Fruit fly (Drosophila melanogaster) whole organism, embryonic: ENCODE measurements around the gene CG8149.

ENCODE experiments used
- Atf6 ChIP-seq: fragments of 200-800 bp; sonication (Bioruptor generic); IDR thresholded peaks from 2 replicates; pipeline ENCODE4 v1.3.6; 2022; ENCODE audit warnings: missing biosample characterization, missing genetic modification characterization
- BEAF-32 ChIP-seq: fragments of 200-800 bp; sonication (Bioruptor generic); optimal IDR thresholded peaks from 3 replicates; lab custom pipeline; 2017; ENCODE audit warnings: missing biosample characterization, missing genetic modification characterization, mild to moderate bottlenecking, moderate library complexity, missing genetic modification reagents
- Blimp-1 ChIP-seq: fragments of 200-800 bp; sonication (Bioruptor generic); optimal IDR thresholded peaks from 3 replicates; lab custom pipeline; 2018; ENCODE audit warnings: missing biosample characterization, missing genetic modification characterization, mild to moderate bottlenecking, moderate library complexity, missing genetic modification reagents
- CG11695 ChIP-seq: fragments of 200-800 bp; sonication (Bioruptor generic); IDR thresholded peaks from 3 replicates; pipeline ENCODE4 v1.3.6; 2022; ENCODE audit warnings: missing biosample characterization, missing genetic modification characterization
- CG11696 ChIP-seq: fragments of 200-800 bp; sonication (Bioruptor generic); IDR thresholded peaks from 2 replicates; pipeline ENCODE4 v1.3.6; 2022; ENCODE audit warnings: missing biosample characterization, missing genetic modification characterization
- CG13296 ChIP-seq: fragments of 200-800 bp; sonication (Bioruptor generic); optimal IDR thresholded peaks from 3 replicates; lab custom pipeline; 2018; ENCODE audit warnings: missing biosample characterization, mild to moderate bottlenecking, missing genetic modification characterization
- CG13894 ChIP-seq: fragments of 200-800 bp; sonication (Bioruptor generic); optimal IDR thresholded peaks from 3 replicates; lab custom pipeline; 2018; ENCODE audit warnings: missing biosample characterization, mild to moderate bottlenecking, missing genetic modification characterization, moderate library complexity
- CG14710 ChIP-seq: fragments of 200-800 bp; sonication (Bioruptor generic); optimal IDR thresholded peaks from 3 replicates; lab custom pipeline; 2019; ENCODE audit warnings: missing biosample characterization, mild to moderate bottlenecking, missing genetic modification characterization, moderate library complexity
- CG17186 ChIP-seq: fragments of 200-800 bp; sonication (Bioruptor generic); optimal IDR thresholded peaks from 3 replicates; lab custom pipeline; 2017; ENCODE audit warnings: missing biosample characterization, missing genetic modification reagents, missing genetic modification characterization
- CG17361 ChIP-seq: fragments of 200-800 bp; sonication (Bioruptor generic); IDR thresholded peaks from 3 replicates; pipeline ENCODE4 v1.3.6; 2022; ENCODE audit warnings: missing biosample characterization, missing genetic modification characterization
- CG17612 ChIP-seq: fragments of 200-800 bp; sonication (Bioruptor generic); IDR thresholded peaks from 2 replicates; pipeline ENCODE4 v1.3.6; 2022; ENCODE audit warnings: missing biosample characterization, missing genetic modification characterization
- CG18599 ChIP-seq: fragments of 200-800 bp; sonication (Bioruptor generic); optimal IDR thresholded peaks from 3 replicates; lab custom pipeline; 2017; ENCODE audit warnings: missing biosample characterization, missing genetic modification characterization, mild to moderate bottlenecking, moderate library complexity, missing genetic modification reagents
- CG31224 ChIP-seq: fragments of 200-800 bp; sonication (Bioruptor generic); IDR thresholded peaks from 2 replicates; pipeline ENCODE4 v1.3.6; 2022; ENCODE audit warnings: missing biosample characterization, missing genetic modification characterization
- CG43689 ChIP-seq: fragments of 200-800 bp; sonication (Bioruptor generic); IDR thresholded peaks from 2 replicates; pipeline ENCODE4 v1.3.6; 2022; ENCODE audit warnings: missing biosample characterization, missing genetic modification characterization
- CG7357 ChIP-seq: fragments of 200-800 bp; sonication (Bioruptor generic); IDR thresholded peaks from 3 replicates; pipeline ENCODE4 v1.3.6; 2022; ENCODE audit warnings: missing biosample characterization, missing genetic modification characterization
- CG7963 ChIP-seq: fragments of 200-800 bp; sonication (Bioruptor generic); IDR thresholded peaks from 3 replicates; pipeline ENCODE4 v1.3.6; 2022; ENCODE audit warnings: missing biosample characterization, missing genetic modification characterization; ENCODE audit not compliant: partially characterized antibody
- CG8924 ChIP-seq: fragments of 200-800 bp; optimal IDR thresholded peaks from 3 replicates; lab custom pipeline; 2019; ENCODE audit warnings: missing biosample characterization, mild to moderate bottlenecking, missing genetic modification characterization, moderate library complexity
- CG9876 ChIP-seq: fragments of 200-800 bp; sonication (Bioruptor generic); optimal IDR thresholded peaks from 2 replicates; lab custom pipeline; 2016; ENCODE audit warnings: missing biosample characterization, missing genetic modification characterization
- Dad ChIP-seq: fragments of 200-800 bp; sonication (Bioruptor generic); optimal IDR thresholded peaks from 3 replicates; lab custom pipeline; 2016; ENCODE audit warnings: missing biosample characterization, missing genetic modification characterization
- Dip3 ChIP-seq: fragments of 200-800 bp; sonication (Bioruptor generic); optimal IDR thresholded peaks from 3 replicates; lab custom pipeline; 2016; ENCODE audit warnings: missing biosample characterization, missing genetic modification characterization
- Dp ChIP-seq: fragments of 200-800 bp; sonication (Bioruptor generic); optimal IDR thresholded peaks from 2 replicates; lab custom pipeline; 2018; ENCODE audit warnings: missing biosample characterization, mild to moderate bottlenecking, missing genetic modification characterization, moderate library complexity
- Eip74EF ChIP-seq, 2 experiments: fragments of 200-800 bp in 1 of 2; fragments of >200 bp in 1 of 2; sonication (Bioruptor generic) in 1 of 2; optimal IDR thresholded peaks; 2 replicates each; lab custom pipeline; 2017 to 2019; ENCODE audit warnings: missing biosample characterization in 2 of 2, missing genetic modification characterization in 2 of 2, mild to moderate bottlenecking in 1 of 2, moderate library complexity in 1 of 2
- HLH3B ChIP-seq: fragments of 200-800 bp; sonication (Bioruptor generic); IDR thresholded peaks from 2 replicates; pipeline ENCODE4 v1.3.6; 2022; ENCODE audit warnings: missing biosample characterization, missing genetic modification characterization
- Hr3 ChIP-seq: fragments of 200-800 bp; sonication (Bioruptor generic); optimal IDR thresholded peaks from 3 replicates; lab custom pipeline; 2016; ENCODE audit warnings: missing biosample characterization, missing genetic modification characterization
- Myb ChIP-seq: fragments of 200-800 bp; sonication (Bioruptor generic); optimal IDR thresholded peaks from 2 replicates; lab custom pipeline; 2016; ENCODE audit warnings: missing biosample characterization, missing genetic modification characterization
- Oli ChIP-seq: fragments of 200-800 bp; sonication (Bioruptor generic); optimal IDR thresholded peaks from 2 replicates; lab custom pipeline; 2018; ENCODE audit warnings: missing biosample characterization, mild to moderate bottlenecking, missing genetic modification characterization, moderate library complexity
- Sin3A ChIP-seq: fragments of >200 bp; optimal IDR thresholded peaks from 2 replicates; lab custom pipeline; 2018
- Six4 ChIP-seq: fragments of 200-800 bp; sonication (Bioruptor generic); optimal IDR thresholded peaks from 2 replicates; lab custom pipeline; 2016; ENCODE audit warnings: missing biosample characterization, missing genetic modification characterization
- Sox100B ChIP-seq: fragments of 200-800 bp; sonication (Bioruptor generic); optimal IDR thresholded peaks from 3 replicates; lab custom pipeline; 2018; ENCODE audit warnings: missing biosample characterization, mild to moderate bottlenecking, missing genetic modification characterization
- amos ChIP-seq: fragments of 200-800 bp; sonication (Bioruptor generic); IDR thresholded peaks from 2 replicates; pipeline ENCODE4 v1.3.6; 2022; ENCODE audit warnings: missing biosample characterization, missing genetic modification characterization; ENCODE audit not compliant: partially characterized antibody
- aop ChIP-seq: fragments of 200-800 bp; sonication (Bioruptor generic); IDR thresholded peaks from 2 replicates; pipeline ENCODE4 v1.3.6; 2022; ENCODE audit warnings: missing biosample characterization, missing genetic modification characterization
- bab2 ChIP-seq: fragments of 200-800 bp; sonication (Bioruptor generic); optimal IDR thresholded peaks from 2 replicates; lab custom pipeline; 2016; ENCODE audit warnings: missing biosample characterization, missing genetic modification characterization
- br ChIP-seq: fragments of >200 bp; optimal IDR thresholded peaks from 2 replicates; lab custom pipeline; 2017
- cad ChIP-seq: fragments of >200 bp; optimal IDR thresholded peaks from 2 replicates; lab custom pipeline; 2017; ENCODE audit warnings: missing biosample characterization, missing genetic modification characterization
- chif ChIP-seq, 2 experiments: fragments of 200-800 bp; sonication (Bioruptor generic); optimal IDR thresholded peaks; 3 replicates each; lab custom pipeline; 2016; ENCODE audit warnings: missing biosample characterization in 2 of 2, missing genetic modification characterization in 2 of 2
- chn ChIP-seq: fragments of 200-800 bp; sonication (Bioruptor generic); optimal IDR thresholded peaks from 2 replicates; lab custom pipeline; 2016; ENCODE audit warnings: missing biosample characterization, missing genetic modification characterization
- dmrt99B ChIP-seq: fragments of 200-800 bp; sonication (Bioruptor generic); optimal IDR thresholded peaks from 2 replicates; lab custom pipeline; 2018; ENCODE audit warnings: missing biosample characterization, mild to moderate bottlenecking, missing genetic modification characterization, moderate library complexity
- gfzf ChIP-seq: fragments of 200-800 bp; sonication (Bioruptor generic); optimal IDR thresholded peaks from 2 replicates; lab custom pipeline; 2016; ENCODE audit warnings: missing biosample characterization, mild to moderate bottlenecking, missing genetic modification characterization, moderate library complexity
- ham ChIP-seq: fragments of 200-800 bp; sonication (Bioruptor generic); IDR thresholded peaks from 2 replicates; pipeline ENCODE4 v1.3.6; 2022; ENCODE audit warnings: missing biosample characterization, missing genetic modification characterization
- her ChIP-seq: fragments of 200-800 bp; sonication (Bioruptor generic); optimal IDR thresholded peaks from 2 replicates; lab custom pipeline; 2016; ENCODE audit warnings: missing biosample characterization, missing genetic modification characterization
- lmd ChIP-seq: fragments of 200-800 bp; sonication (Bioruptor generic); IDR thresholded peaks from 2 replicates; pipeline ENCODE4 v1.3.6; 2022; ENCODE audit warnings: missing biosample characterization, missing genetic modification characterization
- oc ChIP-seq: fragments of 200-800 bp; sonication (Bioruptor generic); optimal IDR thresholded peaks from 2 replicates; lab custom pipeline; 2018; ENCODE audit warnings: missing biosample characterization, mild to moderate bottlenecking, missing genetic modification characterization, moderate library complexity
- otp ChIP-seq: fragments of 200-800 bp; sonication (Bioruptor generic); IDR thresholded peaks from 3 replicates; pipeline ENCODE4, ENCODE4 v1.3.6; 2022; ENCODE audit warnings: missing biosample characterization, missing genetic modification characterization
- rib ChIP-seq: fragments of 200-800 bp; sonication (Bioruptor generic); IDR thresholded peaks from 2 replicates; pipeline ENCODE4 v1.3.6; 2022; ENCODE audit warnings: missing biosample characterization, missing genetic modification characterization
- sd ChIP-seq: fragments of 200-800 bp; sonication (Bioruptor generic); optimal IDR thresholded peaks from 3 replicates; lab custom pipeline; 2018; ENCODE audit warnings: missing biosample characterization, mild to moderate bottlenecking, missing genetic modification characterization, moderate library complexity
- sima ChIP-seq: fragments of 200-800 bp; sonication (Bioruptor generic); optimal IDR thresholded peaks from 2 replicates; lab custom pipeline; 2016; ENCODE audit warnings: missing biosample characterization, missing genetic modification characterization
- sqz ChIP-seq: fragments of 200-800 bp; sonication (Bioruptor generic); optimal IDR thresholded peaks from 3 replicates; lab custom pipeline; 2018; ENCODE audit warnings: missing biosample characterization, mild to moderate bottlenecking, missing genetic modification characterization
- tgo ChIP-seq: fragments of 200-800 bp; sonication (Bioruptor generic); IDR thresholded peaks from 3 replicates; pipeline ENCODE4 v1.3.6; 2022; ENCODE audit warnings: missing biosample characterization, missing genetic modification characterization
- vnd ChIP-seq: fragments of 200-800 bp; sonication (Bioruptor generic); IDR thresholded peaks from 3 replicates; pipeline ENCODE4 v1.3.6; 2022; ENCODE audit warnings: missing biosample characterization, missing genetic modification characterization; ENCODE audit not compliant: partially characterized antibody
- zen2 ChIP-seq: fragments of 200-800 bp; sonication (Bioruptor generic); IDR thresholded peaks from 3 replicates; pipeline ENCODE4 v1.3.6; 2022; ENCODE audit warnings: missing biosample characterization, missing genetic modification characterization; ENCODE audit not compliant: partially characterized antibody
- zfh2 ChIP-seq: fragments of 200-800 bp; sonication (Bioruptor generic); optimal IDR thresholded peaks from 2 replicates; lab custom pipeline; 2016; ENCODE audit warnings: missing biosample characterization, missing genetic modification characterization

Gene CG8149

DNA sequence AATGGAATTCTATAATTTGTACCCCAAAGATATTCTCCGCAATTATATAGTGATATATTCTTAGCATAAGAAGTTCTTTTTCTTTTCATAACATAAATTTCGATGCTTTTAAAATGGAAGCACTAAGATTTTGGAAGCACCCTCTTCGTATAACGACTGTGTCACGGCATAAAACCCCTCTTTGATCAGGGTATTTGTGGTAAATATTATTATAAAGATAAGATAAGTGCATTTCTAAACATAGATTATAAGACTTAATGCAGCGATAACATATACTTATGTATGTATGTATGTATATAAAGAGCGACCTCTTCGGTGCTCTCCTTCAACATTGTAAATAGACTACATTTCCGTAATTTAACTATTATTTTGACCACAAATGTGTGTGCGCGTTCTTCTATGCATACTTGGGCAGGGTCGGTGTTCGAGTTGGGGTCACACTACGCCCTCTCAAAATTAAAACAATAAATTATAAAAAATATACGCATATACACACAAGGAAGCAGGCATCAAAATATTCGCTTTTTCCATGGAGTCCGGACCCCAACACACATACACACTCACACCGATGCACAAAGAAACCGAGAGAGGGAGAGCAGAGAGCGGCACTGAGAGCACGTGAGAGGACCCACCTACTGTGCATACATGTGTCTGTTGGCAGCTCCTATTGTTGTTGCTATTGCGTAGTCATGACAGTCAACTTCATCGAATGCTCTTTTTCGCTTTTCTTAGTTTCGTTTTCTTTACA is 46.0 kb downstream of the CG8149 start (continued):
- TF ChIP-seq CG7963 (GFP tag; lab: Robert Waterston, UW): no peak
- peak; percentile 13 for TF ChIP-seq Sox100B (GFP tag; lab: Kevin White, UChicago)
- TF ChIP-seq CG11696: no peak
- no peak for TF ChIP-seq Myb (GFP tag; lab: Kevin White, UChicago)
- TF ChIP-seq Hr3 (GFP tag; lab: Kevin White, UChicago): no peak
- no peak for TF ChIP-seq chif (GFP tag; optimal IDR thresholded peaks at IDR 0.05; lab: Kevin White, UChicago)
- no peak for TF ChIP-seq CG13894 (tag; lab: Kevin White, UChicago)
- TF ChIP-seq BEAF-32: no peak
- TF ChIP-seq CG17612 (GFP tag; lab: Robert Waterston, UW): no peak
- TF ChIP-seq gfzf (GFP tag; lab: Kevin White, UChicago): no peak
- TF ChIP-seq CG43689 (GFP tag; lab: Robert Waterston, UW): no peak
- TF ChIP-seq rib (GFP tag; lab: Robert Waterston, UW): no peak
- TF ChIP-seq CG13296: no peak
- TF ChIP-seq CG9876 (GFP tag; lab: Kevin White, UChicago): no peak
- TF ChIP-seq vnd (GFP tag; lab: Robert Waterston, UW): no peak
- peak; percentile 14 for TF ChIP-seq CG14710
- TF ChIP-seq amos: no peak
- peak; percentile 34 to 39 for TF ChIP-seq Eip74EF (GFP tag; optimal IDR thresholded peaks at IDR 0.05; lab: Kevin White, UChicago)
- TF ChIP-seq CG8924: no peak
- TF ChIP-seq Blimp-1 (GFP tag; lab: Kevin White, UChicago): peak; percentile 8
- no peak for TF ChIP-seq CG17361 (GFP tag; lab: Robert Waterston, UW)
- peak; percentile 24 for TF ChIP-seq cad (GFP tag; lab: Kevin White, UChicago)
- no peak for TF ChIP-seq her
- TF ChIP-seq Sin3A (lab: Kevin White, UChicago): no peak
- no peak for TF ChIP-seq bab2 (GFP tag; lab: Kevin White, UChicago)
- no peak for TF ChIP-seq CG7357
- TF ChIP-seq aop: no peak
- TF ChIP-seq zen2 (GFP tag; lab: Robert Waterston, UW): no peak
- no peak for TF ChIP-seq Dp
- no peak for TF ChIP-seq br (lab: Kevin White, UChicago)
- no peak for TF ChIP-seq otp (GFP tag; lab: Robert Waterston, UW)
- peak; percentile 1 for TF ChIP-seq dmrt99B (tag; lab: Kevin White, UChicago)
- no peak for TF ChIP-seq CG31224
- TF ChIP-seq CG18599 (GFP tag; lab: Kevin White, UChicago): no peak
- TF ChIP-seq tgo (GFP tag; lab: Robert Waterston, UW): no peak
- no peak for TF ChIP-seq Dip3 (GFP tag; lab: Kevin White, UChicago)
- no peak for TF ChIP-seq Dad (GFP tag; lab: Kevin White, UChicago)
- no peak for TF ChIP-seq Atf6
- no peak for TF ChIP-seq zfh2 (GFP tag; lab: Kevin White, UChicago)
- TF ChIP-seq Oli: no peak
- no peak for TF ChIP-seq CG17186 (GFP tag; lab: Kevin White, UChicago)
- peak; percentile 61 for TF ChIP-seq sd (tag; lab: Kevin White, UChicago)
- no peak for TF ChIP-seq sqz (GFP tag; lab: Kevin White, UChicago)
- TF ChIP-seq sima (GFP tag; lab: Kevin White, UChicago): no peak
- TF ChIP-seq HLH3B (GFP tag; lab: Robert Waterston, UW): no peak
- TF ChIP-seq lmd (GFP tag; lab: Robert Waterston, UW): no peak
- no peak for TF ChIP-seq ham (GFP tag; lab: Robert Waterston, UW)
- no peak for TF ChIP-seq Six4 (GFP tag; lab: Kevin White, UChicago)
- TF ChIP-seq chn (GFP tag; lab: Kevin White, UChicago): no peak
- no peak for TF ChIP-seq CG11695 (GFP tag; lab: Robert Waterston, UW)
- TF ChIP-seq oc (tag; lab: Kevin White, UChicago): peak; percentile 50
